Worm (Caenorhabditis elegans): ENCODE data around the gene npr-28.
"Not testable (repeated sequence)": the region's sequence is repeated elsewhere in the genome, so short reads cannot be mapped to it uniquely, and the experiment has no call there.

The npr-28 gene

DNA sequence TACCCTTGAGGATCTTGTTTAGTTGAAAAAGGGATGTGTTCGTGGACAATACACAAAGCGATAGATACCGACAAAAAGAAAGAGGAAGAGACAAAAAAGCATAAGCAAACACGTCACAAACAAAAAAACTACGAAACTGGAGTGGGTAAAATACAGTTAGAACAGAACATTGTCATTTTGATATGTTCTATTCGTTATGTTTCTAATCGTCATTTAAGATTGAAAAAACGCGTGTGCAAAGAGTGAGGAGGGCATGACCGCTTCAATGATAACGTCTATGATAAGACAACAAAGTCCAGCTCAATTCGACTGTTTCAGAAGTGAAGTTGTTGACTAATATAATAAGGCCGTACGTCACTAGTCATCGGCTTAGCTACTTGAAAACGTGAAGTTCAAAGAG lies 4.5 kb upstream of the npr-28 start:
- TF ChIP-seq W03F9.2 (tag; optimal IDR thresholded peaks at IDR 0.05) (no peak), dao-5 (tag; optimal IDR thresholded peaks at IDR 0.05) (no peak), him-1 (tag; optimal IDR thresholded peaks at IDR 0.05) (no peak)

DNA sequence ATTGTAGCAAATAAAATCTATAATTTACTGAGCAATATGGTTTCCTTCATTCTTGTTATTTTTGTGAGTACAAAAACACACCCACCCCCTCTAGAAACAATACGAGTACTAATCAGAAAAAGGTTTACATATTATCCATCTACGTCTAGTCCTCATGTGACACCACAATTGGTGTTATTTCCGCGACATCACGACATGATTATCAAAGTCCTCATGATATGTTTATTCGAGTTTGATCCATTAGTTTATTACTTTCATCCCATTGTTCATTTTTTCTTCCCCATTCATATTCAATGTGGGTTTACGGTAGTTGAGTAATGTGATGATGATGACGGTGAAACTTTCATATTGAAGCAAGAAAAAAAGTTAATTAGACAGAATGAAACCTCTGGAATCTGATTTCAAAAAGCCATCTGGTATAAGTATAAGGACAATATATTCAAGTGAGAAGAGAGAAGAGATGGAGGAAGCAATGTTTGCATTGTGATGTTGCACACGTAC lies 3.5 kb upstream of the npr-28 start:
- TF ChIP-seq W03F9.2 (tag; optimal IDR thresholded peaks at IDR 0.05) (no peak), dao-5 (tag; optimal IDR thresholded peaks at IDR 0.05) (no peak), him-1 (tag; optimal IDR thresholded peaks at IDR 0.05) (no peak)

DNA sequence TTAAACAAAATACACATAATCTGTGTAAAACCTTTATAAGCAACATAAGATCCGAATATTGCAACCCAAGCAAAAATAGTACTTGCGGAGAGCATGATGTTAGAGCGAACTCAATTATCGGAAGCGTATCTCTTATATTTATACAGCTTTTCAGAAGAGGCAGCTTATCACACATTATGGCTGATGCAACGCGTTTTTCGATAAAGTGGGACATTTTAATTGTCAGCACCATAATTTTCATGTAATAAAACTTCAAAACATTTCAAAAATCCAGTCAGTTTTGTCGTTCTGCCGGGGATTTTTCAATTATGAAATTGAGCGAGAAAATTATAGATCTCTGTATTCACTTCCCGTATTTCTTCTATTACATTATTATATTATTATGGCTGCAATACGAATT lies 4.6 kb downstream of the npr-28 start, which contains the start of gene drd-5:
drd-5 (minus strand) TSS at position 101 of the 400 bp plus-strand sequence.
- TF ChIP-seq him-1 (tag; optimal IDR thresholded peaks at IDR 0.05) (no peak), W03F9.2 (tag; optimal IDR thresholded peaks at IDR 0.05) (no peak)

DNA sequence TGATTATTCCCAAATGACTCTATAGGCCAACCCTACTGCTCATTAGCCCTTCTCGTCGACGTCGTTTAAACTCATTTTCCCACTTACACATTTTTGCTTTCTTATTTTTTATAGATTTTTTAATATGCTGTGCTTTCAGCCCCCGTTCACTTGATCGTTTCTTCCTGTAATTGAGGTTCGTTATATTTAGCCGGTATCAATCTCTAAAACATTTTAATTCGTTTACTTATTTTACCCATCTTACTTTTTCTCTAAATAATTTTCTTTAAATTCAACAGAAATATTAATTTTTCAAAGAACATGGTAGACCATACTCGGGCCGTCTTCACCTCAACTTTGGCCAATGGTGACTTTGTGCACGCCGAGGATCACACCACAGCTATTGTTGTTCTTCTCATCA lies 9.2 kb downstream of the npr-28 start, which contains the start of gene F55E10.1:
F55E10.1 (plus strand) TSS at position 301 of the 400 bp plus-strand sequence.
- TF ChIP-seq dao-5 (tag; optimal IDR thresholded peaks at IDR 0.05) (no peak), him-1 (tag; optimal IDR thresholded peaks at IDR 0.05) (no peak), W03F9.2 (tag; optimal IDR thresholded peaks at IDR 0.05) (no peak)

DNA sequence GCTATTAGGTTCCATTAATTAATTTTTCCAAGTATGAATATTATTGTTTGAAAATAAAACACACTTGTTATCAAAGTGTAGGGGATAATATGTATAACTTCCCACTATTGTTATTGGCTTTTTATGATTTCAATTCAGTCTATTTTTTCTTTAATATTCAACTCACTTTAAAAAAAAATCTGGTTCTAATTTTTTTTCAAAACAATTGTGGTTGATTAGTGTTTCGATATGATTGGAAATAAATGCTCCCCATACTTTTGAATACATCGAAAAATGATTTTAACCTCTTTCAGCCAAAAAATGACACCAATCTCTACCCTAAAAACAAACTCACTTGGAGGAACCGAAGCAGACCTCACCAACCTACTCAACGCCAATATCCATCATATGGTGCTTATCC lies 10.5 kb downstream of the npr-28 start, which contains the start of gene F55E10.2:
F55E10.2 (plus strand) TSS at position 301 of the 400 bp plus-strand sequence.
- no peak for TF ChIP-seq dao-5 (tag; optimal IDR thresholded peaks at IDR 0.05)
- no peak for TF ChIP-seq W03F9.2 (tag; optimal IDR thresholded peaks at IDR 0.05)
- TF ChIP-seq him-1 (tag; optimal IDR thresholded peaks at IDR 0.05) = no peak

DNA sequence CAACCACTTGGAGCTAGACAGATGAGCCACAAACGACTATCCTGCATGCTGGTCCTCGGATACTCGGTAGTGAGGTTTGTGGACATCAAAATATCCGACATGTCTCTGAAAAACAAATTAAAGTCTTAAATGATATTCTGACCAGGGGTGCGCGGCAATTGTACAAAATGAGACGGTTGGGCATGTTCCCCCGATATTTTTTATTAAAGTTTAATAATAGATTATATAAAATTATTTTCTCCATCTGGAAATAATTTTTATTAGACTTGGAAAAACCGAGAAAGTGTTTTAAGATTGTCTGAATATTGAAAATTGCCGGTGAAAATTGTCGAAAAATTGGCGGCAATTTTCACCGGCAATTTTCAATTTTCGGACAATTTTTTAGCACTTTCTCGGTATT lies 23.1 kb downstream of the npr-28 start, which contains the start of gene F55E10.4:
F55E10.4 (minus strand) TSS at position 101 of the 400 bp plus-strand sequence.
- TF ChIP-seq dao-5 (tag; optimal IDR thresholded peaks at IDR 0.05) (no peak), W03F9.2 (tag; optimal IDR thresholded peaks at IDR 0.05) (no peak), him-1 (tag; optimal IDR thresholded peaks at IDR 0.05) (no peak)

DNA sequence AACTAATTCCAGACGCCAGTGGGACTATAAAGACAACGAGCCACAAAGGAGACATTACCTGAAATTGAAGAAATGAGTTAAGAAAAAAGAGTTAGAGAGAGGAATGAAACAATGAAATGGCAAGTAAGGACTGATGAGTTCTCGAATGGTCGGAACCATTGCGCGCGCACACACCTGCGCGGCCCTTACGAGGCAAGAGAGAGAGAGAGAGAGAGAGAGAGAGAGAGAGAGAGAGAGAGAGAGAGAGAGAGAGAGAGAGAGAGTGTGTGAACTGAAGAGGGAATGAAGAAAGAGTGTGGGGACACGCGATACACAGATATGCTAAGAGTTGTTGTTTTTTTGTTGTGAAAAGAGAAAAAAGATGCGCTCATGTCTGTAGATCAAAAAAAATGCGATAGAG lies 24.5 kb downstream of the npr-28 start, which contains the start of gene R09F10.8:
R09F10.8 (minus strand) TSS at position 58 of the 400 bp plus-strand sequence.
- no peak for TF ChIP-seq him-1 (tag; optimal IDR thresholded peaks at IDR 0.05)
- no peak for TF ChIP-seq dao-5 (tag; optimal IDR thresholded peaks at IDR 0.05)
- TF ChIP-seq W03F9.2 (tag; optimal IDR thresholded peaks at IDR 0.05) = no peak

DNA sequence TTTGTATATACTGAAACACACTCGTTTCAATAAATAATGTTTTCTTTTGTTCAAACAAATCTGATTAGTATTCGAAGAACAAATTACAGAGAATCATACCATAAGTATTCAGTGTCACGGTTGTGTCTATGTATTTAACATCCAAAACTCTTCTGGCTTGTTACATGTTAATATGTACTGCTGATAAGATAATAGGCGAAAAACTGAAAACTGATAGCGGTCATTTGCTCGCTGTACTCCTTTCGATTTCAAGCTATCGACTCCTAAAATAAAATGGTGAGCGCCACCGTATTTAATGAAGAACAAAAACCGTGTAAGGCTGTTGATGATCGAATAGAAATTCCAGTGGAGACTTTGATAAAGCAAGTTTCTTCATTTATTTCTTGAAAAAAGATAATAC lies 27.5 kb downstream of the npr-28 start, which contains the start of gene R09F10.1:
R09F10.1 (plus strand) TSS at position 222 of the 400 bp plus-strand sequence.
- TF ChIP-seq dao-5 (tag; optimal IDR thresholded peaks at IDR 0.05) (no peak), him-1 (tag; optimal IDR thresholded peaks at IDR 0.05) (no peak), W03F9.2 (tag; optimal IDR thresholded peaks at IDR 0.05) (no peak)

DNA sequence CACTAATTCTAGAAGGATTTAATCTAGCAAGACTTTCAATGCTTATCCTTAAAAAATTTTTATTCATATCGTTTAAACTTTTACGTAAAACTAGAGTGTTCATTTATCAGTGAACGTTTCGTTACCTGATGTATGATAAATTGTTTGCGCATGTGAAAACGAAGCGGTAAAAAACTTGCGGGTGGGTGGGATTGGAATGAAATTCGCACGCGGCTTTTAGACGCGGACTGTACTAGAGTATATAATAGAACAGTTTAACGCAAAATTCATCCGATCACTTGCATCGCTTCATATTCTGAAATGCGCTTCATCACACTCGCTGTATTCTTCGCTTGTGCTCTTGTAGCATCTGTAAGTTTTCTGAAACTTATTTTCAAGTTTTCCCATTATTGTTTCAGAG lies 29.1 kb downstream of the npr-28 start, which contains the start of gene abu-9:
abu-9 (plus strand) TSS at position 301 of the 400 bp plus-strand sequence.
- not testable (repeated sequence) for TF ChIP-seq W03F9.2, him-1, dao-5 (tag; optimal IDR thresholded peaks at IDR 0.05)

DNA sequence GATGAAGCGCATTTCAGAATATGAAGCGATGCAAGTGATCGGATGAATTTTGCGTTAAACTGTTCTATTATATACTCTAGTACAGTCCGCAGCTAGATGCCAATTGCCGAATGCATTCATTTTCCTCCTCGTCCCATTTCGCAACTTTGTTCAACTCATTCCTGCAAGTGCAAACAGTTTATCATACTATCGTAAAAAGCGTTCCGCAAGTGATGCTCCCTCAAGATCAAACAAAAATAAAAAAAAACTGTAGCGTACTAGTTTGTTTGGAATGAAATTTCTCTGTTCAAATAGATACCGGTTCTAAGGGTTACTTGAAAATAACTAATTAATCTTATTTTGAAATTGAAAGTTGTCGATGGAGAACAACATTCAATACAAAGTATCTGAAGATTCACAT lies 30.0 kb downstream of the npr-28 start, which contains the start of gene pqn-57:
pqn-57 (minus strand) TSS at position 101 of the 400 bp plus-strand sequence.
- TF ChIP-seq dao-5 (tag; optimal IDR thresholded peaks at IDR 0.05) (no peak), him-1 (tag; optimal IDR thresholded peaks at IDR 0.05) (no peak), W03F9.2 (tag; optimal IDR thresholded peaks at IDR 0.05) (no peak)

DNA sequence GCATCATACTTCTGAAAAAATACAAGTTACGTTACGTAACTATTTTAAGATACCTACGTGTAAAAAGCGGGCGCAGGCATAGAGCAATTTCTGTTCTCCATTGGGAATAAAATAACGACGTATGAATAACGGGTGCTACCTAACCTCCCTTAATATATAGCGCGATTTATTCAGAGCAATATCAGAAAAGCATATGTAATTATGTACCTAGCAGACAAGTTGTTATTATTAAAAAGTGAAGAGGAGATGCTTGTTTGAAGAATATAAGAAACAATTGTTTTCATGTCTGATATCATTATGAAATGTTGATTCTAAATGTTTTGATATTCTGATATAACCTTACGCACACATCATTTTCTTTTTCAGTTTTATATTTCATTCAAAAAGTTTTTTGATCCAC lies 31.9 kb downstream of the npr-28 start, which contains the start of gene srh-11:
srh-11 (minus strand) TSS at position 101 of the 400 bp plus-strand sequence.
- TF ChIP-seq dao-5 (tag; optimal IDR thresholded peaks at IDR 0.05) (no peak), W03F9.2 (tag; optimal IDR thresholded peaks at IDR 0.05) (no peak), him-1 (tag; optimal IDR thresholded peaks at IDR 0.05) (no peak)

DNA sequence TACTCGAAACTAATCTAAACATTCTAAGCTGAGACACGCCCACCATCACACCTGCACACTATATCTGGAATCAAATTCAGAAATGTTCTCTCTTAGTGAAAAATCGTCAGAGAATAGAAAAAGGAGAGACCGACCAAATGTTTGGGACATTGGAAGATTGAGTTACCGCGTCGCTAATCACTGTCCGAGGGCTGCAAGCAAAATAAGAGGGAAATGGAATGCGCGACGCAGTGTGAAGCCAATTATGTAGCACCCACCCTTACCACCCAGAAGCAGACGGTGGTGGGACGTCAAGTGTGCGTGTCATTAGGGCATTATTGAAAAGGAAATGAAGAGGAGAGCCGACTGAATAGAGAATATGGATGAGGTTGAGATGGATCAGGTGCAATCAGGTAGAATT lies 39.3 kb downstream of the npr-28 start:
- TF ChIP-seq him-1 (tag; optimal IDR thresholded peaks at IDR 0.05) (no peak), dao-5 (tag; optimal IDR thresholded peaks at IDR 0.05) (no peak), W03F9.2 (tag; optimal IDR thresholded peaks at IDR 0.05) (no peak)

DNA sequence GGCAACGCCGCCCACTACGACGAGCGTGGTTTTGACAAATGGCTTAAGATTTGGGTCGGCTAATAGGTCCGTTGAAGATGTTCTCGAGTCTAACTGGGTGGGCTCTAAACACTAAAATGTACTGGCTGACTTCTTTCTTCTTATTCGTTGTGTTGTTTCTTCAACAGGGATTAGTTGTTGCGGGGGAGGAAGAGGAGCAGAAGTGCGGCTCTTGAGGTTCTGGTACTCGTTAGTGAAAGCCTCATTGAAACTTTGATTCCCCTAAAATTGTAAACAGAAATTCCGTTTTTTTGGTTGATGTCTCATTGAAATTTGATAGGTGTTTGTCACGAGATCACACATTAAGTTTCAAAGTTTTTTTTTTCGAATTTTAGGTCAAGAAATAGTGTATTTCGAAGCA lies 40.1 kb downstream of the npr-28 start:
- TF ChIP-seq W03F9.2 (tag; optimal IDR thresholded peaks at IDR 0.05) (no peak), him-1 (tag; optimal IDR thresholded peaks at IDR 0.05) (no peak), dao-5 (tag; optimal IDR thresholded peaks at IDR 0.05) (no peak)

DNA sequence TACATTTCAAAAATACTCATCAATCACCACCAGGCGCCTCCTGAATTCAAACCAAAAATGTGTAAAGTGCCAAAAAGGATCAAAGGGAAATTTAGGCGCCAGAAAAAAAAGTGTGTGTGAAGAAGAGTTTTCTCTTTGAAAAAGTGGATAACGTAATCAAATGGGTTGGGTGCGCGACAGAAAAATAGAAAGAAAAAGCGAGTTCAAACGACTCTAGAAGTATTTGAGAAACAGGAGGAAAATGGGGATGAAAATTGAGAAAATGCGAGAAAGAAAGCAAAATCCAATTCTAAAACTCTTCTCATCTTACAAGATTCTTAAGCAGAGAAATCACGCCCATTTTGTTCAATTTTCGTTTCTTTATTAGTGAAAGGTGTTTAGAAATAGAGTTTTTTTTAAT lies 42.4 kb downstream of the npr-28 start:
- TF ChIP-seq him-1 (tag; optimal IDR thresholded peaks at IDR 0.05) (no peak), W03F9.2 (tag; optimal IDR thresholded peaks at IDR 0.05) (no peak), dao-5 (tag; optimal IDR thresholded peaks at IDR 0.05) (no peak)

DNA sequence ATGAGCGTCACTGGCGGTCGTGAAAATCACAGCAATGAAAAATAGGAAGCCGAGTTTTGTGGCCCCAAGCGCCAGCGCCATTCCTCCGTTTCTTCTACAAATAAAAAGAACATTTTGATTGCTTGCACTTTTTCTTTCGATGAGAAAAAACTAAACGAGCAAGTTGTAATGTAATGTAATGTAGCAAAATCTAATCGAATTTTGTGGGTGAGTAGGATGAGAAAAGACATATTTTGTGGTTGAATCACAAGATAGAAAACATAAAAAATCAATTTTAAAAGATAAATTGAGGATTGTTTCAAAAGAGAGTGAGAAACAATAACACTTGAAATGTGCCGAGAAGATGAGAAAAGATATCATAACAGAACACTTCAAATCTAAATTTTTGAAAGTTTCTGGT lies 43.3 kb downstream of the npr-28 start, which contains the start of gene R09F10.5:
R09F10.5 (minus strand) TSS at position 101 of the 400 bp plus-strand sequence.
- TF ChIP-seq dao-5 (tag; optimal IDR thresholded peaks at IDR 0.05) = no peak

Data from whole organism, L4/young adult.